Fruit fly (Drosophila melanogaster): ENCODE results near the gene CG8478.

DNA sequence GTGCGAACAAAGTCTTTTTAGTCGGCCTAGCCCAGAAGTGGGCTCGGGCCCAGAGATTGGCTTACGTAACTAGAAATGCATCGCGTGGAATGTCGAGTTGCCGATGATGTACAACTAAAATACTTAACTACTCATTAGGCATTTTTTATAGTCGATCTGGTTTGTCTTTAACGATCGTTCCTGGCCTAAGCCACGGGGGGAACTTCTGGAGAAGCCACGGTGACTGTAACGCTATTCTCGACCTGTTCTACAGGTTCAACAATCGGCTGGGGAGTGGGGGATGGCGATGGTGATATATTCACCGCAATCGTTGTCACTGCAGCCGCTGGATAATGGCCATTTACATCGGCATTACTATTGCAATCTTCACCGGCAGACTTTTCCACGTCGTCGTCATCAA is 17.2 kb upstream of the CG8478 start, which contains the start of gene CG34409:
- TF ChIP-seq CG33017 (tag; optimal IDR thresholded peaks at IDR 0.05), result no peak
- TF ChIP-seq tj (GFP tag; optimal IDR thresholded peaks at IDR 0.05), result no peak
- no peak for TF ChIP-seq CG1620 (GFP tag; optimal IDR thresholded peaks at IDR 0.05)
- TF ChIP-seq CG7101 (tag; optimal IDR thresholded peaks at IDR 0.05), result no peak
- TF ChIP-seq Hr96 (GFP tag; optimal IDR thresholded peaks at IDR 0.05), result no peak
- TF ChIP-seq cic (GFP tag; optimal IDR thresholded peaks at IDR 0.05), result no peak
- no peak for TF ChIP-seq pad (GFP tag; optimal IDR thresholded peaks at IDR 0.05)
- no peak for TF ChIP-seq CG5204 (GFP tag; optimal IDR thresholded peaks at IDR 0.05)
- no peak for TF ChIP-seq Clk (GFP tag; optimal IDR thresholded peaks at IDR 0.05)
